Fruit fly (Drosophila melanogaster) whole organism, embryonic: ENCODE measurements around the gene cmb.

Experiments used
- Atf3 ChIP-seq: fragments of 200-800 bp; sonication (Bioruptor generic); optimal IDR thresholded peaks from 3 replicates; lab custom pipeline; 2016; ENCODE audit warnings: missing biosample characterization, missing genetic modification characterization
- Atf6 ChIP-seq: fragments of 200-800 bp; sonication (Bioruptor generic); IDR thresholded peaks from 2 replicates; pipeline ENCODE4 v1.3.6; 2022; ENCODE audit warnings: missing biosample characterization, missing genetic modification characterization
- Bdp1 ChIP-seq: fragments of 200-800 bp; sonication (Bioruptor generic); optimal IDR thresholded peaks from 3 replicates; lab custom pipeline; 2016; ENCODE audit warnings: missing biosample characterization, missing genetic modification characterization
- CG14441 ChIP-seq: fragments of 200-800 bp; sonication (Bioruptor generic); IDR thresholded peaks from 2 replicates; pipeline ENCODE4 v1.3.6; 2022; ENCODE audit warnings: missing biosample characterization, missing genetic modification characterization
- CG15011 ChIP-seq: fragments of 200-800 bp; sonication (Bioruptor generic); optimal IDR thresholded peaks from 3 replicates; lab custom pipeline; 2018; ENCODE audit warnings: missing biosample characterization, mild to moderate bottlenecking, missing genetic modification characterization
- CG17912 ChIP-seq: fragments of 200-800 bp; sonication (Bioruptor generic); optimal IDR thresholded peaks from 2 replicates; lab custom pipeline; 2018; ENCODE audit warnings: missing biosample characterization, mild to moderate bottlenecking, missing genetic modification characterization
- CG2116 ChIP-seq: fragments of 200-800 bp; sonication (Bioruptor generic); optimal IDR thresholded peaks from 3 replicates; lab custom pipeline; 2018; ENCODE audit warnings: missing biosample characterization, mild to moderate bottlenecking, missing genetic modification characterization
- CG2120 ChIP-seq: fragments of 200-800 bp; sonication (Bioruptor generic); optimal IDR thresholded peaks from 3 replicates; lab custom pipeline; 2016; ENCODE audit warnings: missing biosample characterization, missing genetic modification characterization
- CG30403 ChIP-seq: fragments of 200-800 bp; sonication (Bioruptor generic); optimal IDR thresholded peaks from 3 replicates; lab custom pipeline; 2016; ENCODE audit warnings: missing biosample characterization, missing genetic modification characterization
- CG32767 ChIP-seq: fragments of 200-800 bp; sonication (Bioruptor generic); IDR thresholded peaks from 2 replicates; pipeline ENCODE4 v1.3.6; 2022; ENCODE audit warnings: missing biosample characterization, missing genetic modification characterization
- CG33213 ChIP-seq: fragments of 200-800 bp; sonication (Bioruptor generic); optimal IDR thresholded peaks from 3 replicates; lab custom pipeline; 2016; ENCODE audit warnings: missing biosample characterization, missing genetic modification characterization
- CG34422 ChIP-seq: fragments of 200-800 bp; sonication (Bioruptor generic); IDR thresholded peaks from 3 replicates; pipeline ENCODE4 v1.3.6; 2022; ENCODE audit warnings: missing biosample characterization, missing genetic modification characterization
- CG3995 ChIP-seq: fragments of 200-800 bp; sonication (Bioruptor generic); optimal IDR thresholded peaks from 3 replicates; lab custom pipeline; 2016; ENCODE audit warnings: missing biosample characterization, missing genetic modification characterization
- CG4707 ChIP-seq: fragments of 200-800 bp; sonication (Bioruptor generic); optimal IDR thresholded peaks from 2 replicates; lab custom pipeline; 2018; ENCODE audit warnings: missing biosample characterization, mild to moderate bottlenecking, missing genetic modification characterization, moderate library complexity
- CG4854 ChIP-seq: fragments of 200-800 bp; sonication (Bioruptor generic); optimal IDR thresholded peaks from 2 replicates; lab custom pipeline; 2016; ENCODE audit warnings: missing biosample characterization, missing genetic modification characterization, inconsistent platforms
- CG6254 ChIP-seq: fragments of 200-800 bp; sonication (Bioruptor generic); optimal IDR thresholded peaks from 3 replicates; lab custom pipeline; 2017; ENCODE audit warnings: mild to moderate bottlenecking, missing biosample characterization, missing genetic modification reagents, missing genetic modification characterization
- CG6791 ChIP-seq: fragments of 200-800 bp; sonication (Bioruptor generic); IDR thresholded peaks from 3 replicates; pipeline ENCODE4 v1.3.6; 2022; ENCODE audit warnings: missing biosample characterization, missing genetic modification characterization; ENCODE audit not compliant: partially characterized antibody
- CG7357 ChIP-seq: fragments of 200-800 bp; sonication (Bioruptor generic); IDR thresholded peaks from 3 replicates; pipeline ENCODE4 v1.3.6; 2022; ENCODE audit warnings: missing biosample characterization, missing genetic modification characterization
- CG8388 ChIP-seq: fragments of 200-800 bp; sonication (Bioruptor generic); optimal IDR thresholded peaks from 2 replicates; lab custom pipeline; 2019; ENCODE audit warnings: missing biosample characterization, mild to moderate bottlenecking, missing genetic modification characterization, moderate library complexity
- Doc2 ChIP-seq: fragments of 200-800 bp; sonication (Bioruptor generic); IDR thresholded peaks from 2 replicates; pipeline ENCODE4 v1.3.6; 2022; ENCODE audit warnings: missing biosample characterization, missing genetic modification characterization
- E2f1 ChIP-seq: fragments of 200-800 bp; sonication (Bioruptor generic); IDR thresholded peaks from 2 replicates; pipeline ENCODE4 v1.3.6; 2022; ENCODE audit warnings: missing biosample characterization, missing genetic modification characterization
- Gsc ChIP-seq: fragments of 200-800 bp; sonication (Bioruptor generic); IDR thresholded peaks from 2 replicates; pipeline ENCODE4 v1.3.6; 2022; ENCODE audit warnings: missing biosample characterization, missing genetic modification characterization
- H2.0 ChIP-seq: fragments of 200-800 bp; sonication (Bioruptor generic); IDR thresholded peaks from 2 replicates; pipeline ENCODE4 v1.3.6; 2022; ENCODE audit warnings: missing biosample characterization, missing genetic modification characterization
- HmgZ ChIP-seq: fragments of 200-800 bp; sonication (Bioruptor generic); optimal IDR thresholded peaks from 2 replicates; lab custom pipeline; 2018; ENCODE audit warnings: missing biosample characterization, mild to moderate bottlenecking, missing genetic modification characterization
- Jarid2 ChIP-seq: fragments of 200-800 bp; sonication (Bioruptor generic); optimal IDR thresholded peaks from 3 replicates; lab custom pipeline; 2017; ENCODE audit warnings: mild to moderate bottlenecking, missing biosample characterization, missing genetic modification reagents, missing genetic modification characterization
- Kr ChIP-seq: fragments of 200-800 bp; sonication (Bioruptor generic); optimal IDR thresholded peaks from 2 replicates; lab custom pipeline; 2017; ENCODE audit warnings: missing biosample characterization, mild to moderate bottlenecking, missing genetic modification characterization
- Mes4 ChIP-seq: fragments of 200-800 bp; sonication (Bioruptor generic); optimal IDR thresholded peaks from 2 replicates; lab custom pipeline; 2016; ENCODE audit warnings: missing biosample characterization, missing genetic modification characterization
- Myb ChIP-seq: fragments of 200-800 bp; sonication (Bioruptor generic); optimal IDR thresholded peaks from 2 replicates; lab custom pipeline; 2016; ENCODE audit warnings: missing biosample characterization, missing genetic modification characterization
- Nf-YC ChIP-seq: fragments of 200-800 bp; optimal IDR thresholded peaks from 3 replicates; lab custom pipeline; 2019; ENCODE audit warnings: missing biosample characterization, mild to moderate bottlenecking, missing genetic modification characterization, moderate library complexity
- Ravus ChIP-seq: fragments of 200-800 bp; sonication (Bioruptor generic); IDR thresholded peaks from 2 replicates; pipeline ENCODE4 v1.3.6; 2022; ENCODE audit warnings: missing biosample characterization, missing genetic modification characterization
- Ssrp ChIP-seq: fragments of 200-800 bp; sonication (Bioruptor generic); optimal IDR thresholded peaks from 2 replicates; lab custom pipeline; 2018; ENCODE audit warnings: missing biosample characterization, mild to moderate bottlenecking, missing genetic modification characterization, moderate library complexity
- Trl ChIP-seq, 3 experiments: fragments of >200 bp in 2 of 3; fragments of 200-800 bp in 1 of 3; sonication (Bioruptor generic) in 1 of 3; optimal IDR thresholded peaks; 2 replicates in 1 of 3; 3 replicates in 2 of 3; lab custom pipeline; 2016 to 2017; ENCODE audit warnings: missing biosample characterization in 1 of 3, missing genetic modification characterization in 1 of 3
- bbx ChIP-seq: fragments of 200-800 bp; sonication (Bioruptor generic); IDR thresholded peaks from 2 replicates; pipeline ENCODE4 v1.3.6; 2022; ENCODE audit warnings: missing biosample characterization, missing genetic modification characterization; ENCODE audit not compliant: partially characterized antibody
- bsh ChIP-seq, 2 experiments: fragments of 200-800 bp; sonication (Bioruptor generic); optimal IDR thresholded peaks; 2 replicates each; lab custom pipeline; 2017 to 2018; ENCODE audit warnings: mild to moderate bottlenecking in 2 of 2, missing biosample characterization in 2 of 2, missing genetic modification characterization in 2 of 2, moderate library complexity in 1 of 2
- btn ChIP-seq: fragments of 200-800 bp; sonication (Bioruptor generic); optimal IDR thresholded peaks from 2 replicates; lab custom pipeline; 2016; ENCODE audit warnings: missing biosample characterization, missing genetic modification characterization
- cad ChIP-seq: fragments of >200 bp; optimal IDR thresholded peaks from 2 replicates; lab custom pipeline; 2017; ENCODE audit warnings: missing biosample characterization, missing genetic modification characterization
- gem ChIP-seq: fragments of 200-800 bp; sonication (Bioruptor generic); optimal IDR thresholded peaks from 2 replicates; lab custom pipeline; 2019; ENCODE audit warnings: missing biosample characterization, mild to moderate bottlenecking, missing genetic modification characterization, moderate library complexity
- klu ChIP-seq: fragments of 200-800 bp; sonication (Bioruptor generic); IDR thresholded peaks from 2 replicates; pipeline ENCODE4 v1.3.6; 2022; ENCODE audit warnings: missing biosample characterization, missing genetic modification characterization
- lab ChIP-seq: fragments of 200-800 bp; sonication (Bioruptor generic); optimal IDR thresholded peaks from 3 replicates; lab custom pipeline; 2017; ENCODE audit warnings: missing biosample characterization, missing genetic modification characterization, mild to moderate bottlenecking, moderate library complexity, missing genetic modification reagents
- oc ChIP-seq: fragments of 200-800 bp; sonication (Bioruptor generic); optimal IDR thresholded peaks from 2 replicates; lab custom pipeline; 2018; ENCODE audit warnings: missing biosample characterization, mild to moderate bottlenecking, missing genetic modification characterization, moderate library complexity
- org-1 ChIP-seq: fragments of 200-800 bp; sonication (Bioruptor generic); optimal IDR thresholded peaks from 2 replicates; lab custom pipeline; 2017; ENCODE audit warnings: missing biosample characterization, missing genetic modification characterization
- pita ChIP-seq: fragments of 200-800 bp; sonication (Bioruptor generic); optimal IDR thresholded peaks from 2 replicates; lab custom pipeline; 2017; ENCODE audit warnings: missing biosample characterization, mild to moderate bottlenecking, missing genetic modification characterization
- pnt ChIP-seq: fragments of 200-800 bp; sonication (Bioruptor generic); optimal IDR thresholded peaks from 3 replicates; lab custom pipeline; 2016; ENCODE audit warnings: missing biosample characterization, missing genetic modification characterization
- pzg ChIP-seq: fragments of 200-800 bp; sonication (Bioruptor generic); optimal IDR thresholded peaks from 3 replicates; lab custom pipeline; 2018; ENCODE audit warnings: missing biosample characterization, mild to moderate bottlenecking, missing genetic modification characterization, moderate library complexity
- sd ChIP-seq: fragments of 200-800 bp; sonication (Bioruptor generic); optimal IDR thresholded peaks from 3 replicates; lab custom pipeline; 2018; ENCODE audit warnings: missing biosample characterization, mild to moderate bottlenecking, missing genetic modification characterization, moderate library complexity
- sisA ChIP-seq: fragments of 200-800 bp; sonication (Bioruptor generic); IDR thresholded peaks from 2 replicates; pipeline ENCODE4 v1.3.6; 2022; ENCODE audit warnings: missing biosample characterization, missing genetic modification characterization
- usp ChIP-seq: fragments of >200 bp; optimal IDR thresholded peaks from 2 replicates; lab custom pipeline; 2017; ENCODE audit warnings: missing biosample characterization, missing genetic modification characterization
- wdn ChIP-seq: fragments of 200-800 bp; sonication (Bioruptor generic); IDR thresholded peaks from 2 replicates; pipeline ENCODE4 v1.3.6; 2022; ENCODE audit warnings: missing biosample characterization, missing genetic modification characterization
- wor ChIP-seq: fragments of 200-800 bp; sonication (Bioruptor generic); IDR thresholded peaks from 2 replicates; pipeline ENCODE4 v1.3.6; 2022; ENCODE audit warnings: missing biosample characterization, missing genetic modification characterization
- z ChIP-seq: fragments of 200-800 bp; sonication (Bioruptor generic); IDR thresholded peaks from 3 replicates; pipeline ENCODE4 v1.3.6; 2022; ENCODE audit warnings: missing biosample characterization, missing genetic modification characterization

The cmb gene

DNA sequence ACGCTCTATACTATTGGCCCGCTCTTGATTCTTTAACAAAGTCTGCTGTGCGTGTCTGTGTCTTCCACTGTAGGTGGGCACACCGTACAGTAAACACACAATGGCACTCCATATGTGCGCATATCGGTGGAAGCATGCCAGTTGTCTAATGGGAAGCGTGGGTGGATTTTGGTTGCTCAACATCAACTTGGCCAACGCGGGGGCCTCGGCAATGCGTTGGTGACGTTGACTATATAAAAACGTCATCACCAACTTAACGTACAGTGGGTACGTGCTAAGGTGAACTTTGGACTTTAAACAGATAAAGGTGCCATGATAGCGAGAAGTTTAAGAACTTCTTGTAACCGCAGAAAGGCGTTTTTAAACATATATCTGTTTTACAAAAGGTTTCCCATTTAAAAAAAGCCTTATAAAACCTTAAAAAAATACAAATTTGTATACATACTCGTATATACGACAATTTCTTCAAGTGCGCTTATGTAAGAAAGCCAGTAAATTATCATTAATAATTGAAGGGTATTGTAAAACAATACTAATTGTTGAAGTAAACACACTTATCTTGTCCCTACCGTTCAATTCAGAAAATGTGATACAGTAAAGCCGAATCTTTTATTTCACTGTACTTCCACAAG lies 37.3 kb downstream of the cmb start (continued):
- TF ChIP-seq CG30403 (GFP tag; lab: Kevin White, UChicago): peak; percentile 55
- TF ChIP-seq Nf-YC (tag; lab: Kevin White, UChicago): peak; percentile 57
- no peak for TF ChIP-seq CG7357 (GFP tag; lab: Robert Waterston, UW)
- TF ChIP-seq Atf3: no peak
- peak; percentile 78 for TF ChIP-seq CG2120 (GFP tag; lab: Kevin White, UChicago)
- no peak for TF ChIP-seq cad (GFP tag; lab: Kevin White, UChicago)
- peak; percentile 56 for TF ChIP-seq CG14441
- TF ChIP-seq Trl (optimal IDR thresholded peaks at IDR 0.05; lab: Kevin White, UChicago): peak in 1 of 2 experiments; percentile 23
- no peak for TF ChIP-seq Trl (GFP tag; optimal IDR thresholded peaks at IDR 0.05; lab: Kevin White, UChicago)
- TF ChIP-seq pnt (GFP tag; lab: Kevin White, UChicago): no peak
- no peak for TF ChIP-seq bbx (GFP tag; lab: Robert Waterston, UW)
- no peak for TF ChIP-seq Doc2 (GFP tag; lab: Robert Waterston, UW)
- peak; percentile 17 for TF ChIP-seq CG6254
- TF ChIP-seq CG17912 (GFP tag; lab: Kevin White, UChicago): no peak
- TF ChIP-seq CG3995 (GFP tag; lab: Kevin White, UChicago): peak; percentile 0
- TF ChIP-seq btn (GFP tag; lab: Kevin White, UChicago): no peak
- peak; percentile 69 for TF ChIP-seq gem (tag; lab: Kevin White, UChicago)
- no peak for TF ChIP-seq CG6791 (GFP tag; lab: Robert Waterston, UW)
- TF ChIP-seq Ravus (GFP tag; lab: Robert Waterston, UW): no peak
- TF ChIP-seq CG2116 (GFP tag; lab: Kevin White, UChicago): peak; percentile 6
- peak; percentile 33; the same call in 1 of the 2 replicates for TF ChIP-seq Atf6
- no peak for TF ChIP-seq pita (GFP tag; lab: Kevin White, UChicago)
- no peak for TF ChIP-seq pzg (GFP tag; lab: Kevin White, UChicago)
- peak; percentile 20 for TF ChIP-seq Ssrp (tag; lab: Kevin White, UChicago)
- no peak for TF ChIP-seq HmgZ
- TF ChIP-seq wor: no peak
- TF ChIP-seq H2.0 (GFP tag; lab: Robert Waterston, UW): no peak
- TF ChIP-seq Gsc (GFP tag; lab: Robert Waterston, UW): no peak
- no peak for TF ChIP-seq oc
- TF ChIP-seq E2f1 (GFP tag; lab: Robert Waterston, UW): peak; percentile 39; the same call in 1 of the 2 replicates
- peak; percentile 31; the same call in 1 of the 3 replicates for TF ChIP-seq CG34422
- no peak for TF ChIP-seq CG33213 (GFP tag; lab: Kevin White, UChicago)
- TF ChIP-seq Kr (GFP tag; lab: Kevin White, UChicago): no peak
- TF ChIP-seq CG4707 (GFP tag; lab: Kevin White, UChicago): no peak
- no peak for TF ChIP-seq Bdp1 (GFP tag; lab: Kevin White, UChicago)
- TF ChIP-seq sd: peak; percentile 72
- TF ChIP-seq org-1 (GFP tag; lab: Kevin White, UChicago): peak; percentile 5
- peak; percentile 23 for TF ChIP-seq CG4854 (GFP tag; lab: Kevin White, UChicago)
- TF ChIP-seq z: no peak
- TF ChIP-seq Jarid2 (GFP tag; lab: Kevin White, UChicago): no peak
- TF ChIP-seq wdn (GFP tag; lab: Robert Waterston, UW): 0 out of 2 replicates have a peak, but pooled peaks have one; percentile 21
- TF ChIP-seq usp: no peak
- TF ChIP-seq Mes4 (GFP tag; lab: Kevin White, UChicago): no peak
- no peak for TF ChIP-seq klu (GFP tag; lab: Robert Waterston, UW)
- peak; percentile 78 for TF ChIP-seq lab (GFP tag; lab: Kevin White, UChicago)
- TF ChIP-seq CG8388 (GFP tag; lab: Kevin White, UChicago): no peak
- TF ChIP-seq Myb: peak; percentile 17
- no peak for TF ChIP-seq CG32767
- TF ChIP-seq bsh (GFP tag; optimal IDR thresholded peaks at IDR 0.05; lab: Kevin White, UChicago): no peak
- TF ChIP-seq sisA (GFP tag; lab: Robert Waterston, UW): peak; percentile 39
- peak; percentile 12 for TF ChIP-seq CG15011 (GFP tag; lab: Kevin White, UChicago)
